Worm (Caenorhabditis elegans) whole organism, mixed stage, embryonic: ENCODE measurements around the gene gst-41.
"Not testable (repeated sequence)": the region's sequence is repeated elsewhere in the genome, so short reads cannot be mapped to it uniquely, and the experiment has no call there.

ENCODE experiments used
- M03D4.4 ChIP-seq: sonication (generic microtip); optimal IDR thresholded peaks from 2 replicates; lab custom pipeline; 2017; ENCODE audit warnings: mild to moderate bottlenecking, missing genetic modification characterization, missing compliant biosample characterization
- bed-3 ChIP-seq: fragments of 200-800 bp; sonication (Bioruptor generic); optimal IDR thresholded peaks from 3 replicates; lab custom pipeline; 2018; ENCODE audit warnings: mild to moderate bottlenecking, missing genetic modification characterization, moderate library complexity, missing compliant biosample characterization
- blmp-1 ChIP-seq: fragments of 150-350 bp; optimal IDR thresholded peaks from 2 replicates; lab custom pipeline; 2014; ENCODE audit warnings: missing biosample characterization, missing genetic modification characterization
- ceh-39 ChIP-seq: fragments of 150-350 bp; optimal IDR thresholded peaks from 2 replicates; lab custom pipeline; 2014; ENCODE audit warnings: missing biosample characterization, missing genetic modification characterization
- ceh-43 ChIP-seq: fragments of 200-800 bp; sonication (Bioruptor generic); optimal IDR thresholded peaks from 2 replicates; lab custom pipeline; 2018; ENCODE audit warnings: mild to moderate bottlenecking, missing genetic modification characterization, moderate library complexity, missing compliant biosample characterization
- ceh-83 ChIP-seq: fragments of 200-800 bp; sonication (Bioruptor generic); optimal IDR thresholded peaks from 2 replicates; lab custom pipeline; 2018; ENCODE audit warnings: mild to moderate bottlenecking, missing genetic modification characterization, missing compliant biosample characterization
- cnd-1 ChIP-seq: fragments of 200-800 bp; sonication (Bioruptor generic); optimal IDR thresholded peaks from 2 replicates; lab custom pipeline; 2018; ENCODE audit warnings: mild to moderate bottlenecking, missing genetic modification characterization, missing compliant biosample characterization
- drap-1 ChIP-seq: fragments of 200-800 bp; sonication (Bioruptor generic); optimal IDR thresholded peaks from 3 replicates; lab custom pipeline; 2018; ENCODE audit warnings: mild to moderate bottlenecking, missing genetic modification characterization, missing compliant biosample characterization
- elt-1 ChIP-seq: sonication (generic microtip); optimal IDR thresholded peaks from 2 replicates; lab custom pipeline; 2017; ENCODE audit warnings: missing genetic modification characterization, mild to moderate bottlenecking, missing compliant biosample characterization, antibody characterized with exemption, moderate library complexity, borderline replicate concordance; ENCODE audit not compliant: insufficient read depth
- elt-3 ChIP-seq: fragments of 150-350 bp; optimal IDR thresholded peaks from 2 replicates; lab custom pipeline; 2014; ENCODE audit warnings: missing biosample characterization, missing genetic modification characterization
- hlh-1 ChIP-seq: fragments of 150-350 bp; optimal IDR thresholded peaks from 2 replicates; lab custom pipeline; 2014; ENCODE audit warnings: missing biosample characterization, missing genetic modification reagents, missing genetic modification characterization
- lin-13 ChIP-seq: fragments of 150-350 bp; optimal IDR thresholded peaks from 2 replicates; lab custom pipeline; 2014; ENCODE audit warnings: missing biosample characterization, missing genetic modification characterization
- lin-32 ChIP-seq: fragments of 200-800 bp; sonication (Bioruptor generic); optimal IDR thresholded peaks from 2 replicates; lab custom pipeline; 2018; ENCODE audit warnings: mild to moderate bottlenecking, missing genetic modification characterization, missing compliant biosample characterization
- lsy-2 ChIP-seq: fragments of 150-350 bp; optimal IDR thresholded peaks from 2 replicates; lab custom pipeline; 2014; ENCODE audit warnings: missing biosample characterization, missing genetic modification characterization
- mab-5 ChIP-seq: fragments of 150-350 bp; optimal IDR thresholded peaks from 2 replicates; lab custom pipeline; 2014; ENCODE audit warnings: missing biosample characterization, missing genetic modification characterization
- mep-1 ChIP-seq: fragments of 150-350 bp; optimal IDR thresholded peaks from 2 replicates; lab custom pipeline; 2017; ENCODE audit warnings: missing biosample characterization, missing genetic modification reagents, missing genetic modification characterization, inconsistent platforms
- mls-2 ChIP-seq: sonication (generic microtip); optimal IDR thresholded peaks from 2 replicates; lab custom pipeline; 2016; ENCODE audit warnings: mild to moderate bottlenecking, missing genetic modification characterization, moderate library complexity, missing compliant biosample characterization
- nhr-12 ChIP-seq: fragments of 150-350 bp; optimal IDR thresholded peaks from 2 replicates; lab custom pipeline; 2014; ENCODE audit warnings: missing biosample characterization, missing genetic modification characterization
- nhr-2 ChIP-seq: fragments of 150-350 bp; optimal IDR thresholded peaks from 2 replicates; lab custom pipeline; 2014; ENCODE audit warnings: missing biosample characterization, missing genetic modification characterization
- nhr-237 ChIP-seq: fragments of 150-350 bp; optimal IDR thresholded peaks from 2 replicates; lab custom pipeline; 2014; ENCODE audit warnings: missing biosample characterization, missing genetic modification characterization
- nhr-28 ChIP-seq: fragments of 150-350 bp; optimal IDR thresholded peaks from 2 replicates; lab custom pipeline; 2014; ENCODE audit warnings: missing biosample characterization, missing genetic modification characterization
- nhr-76 ChIP-seq: sonication (generic microtip); optimal IDR thresholded peaks from 2 replicates; lab custom pipeline; 2017; ENCODE audit warnings: missing biosample characterization, missing genetic modification characterization
- sem-2 ChIP-seq: fragments of 200-800 bp; sonication (Bioruptor generic); optimal IDR thresholded peaks from 2 replicates; lab custom pipeline; 2018; ENCODE audit warnings: mild to moderate bottlenecking, missing genetic modification characterization, missing compliant biosample characterization
- sptf-1 ChIP-seq: sonication (generic microtip); optimal IDR thresholded peaks from 2 replicates; lab custom pipeline; 2017; ENCODE audit warnings: mild to moderate bottlenecking, missing genetic modification characterization, moderate library complexity, missing compliant biosample characterization
- unc-120 ChIP-seq: sonication (generic microtip); optimal IDR thresholded peaks from 2 replicates; lab custom pipeline; 2017; ENCODE audit warnings: missing genetic modification characterization, missing compliant biosample characterization; ENCODE audit not compliant: poor library complexity, severe bottlenecking
- unc-39 ChIP-seq: fragments of 150-350 bp; optimal IDR thresholded peaks from 2 replicates; lab custom pipeline; 2014; ENCODE audit warnings: missing biosample characterization, missing genetic modification characterization
- unc-62 ChIP-seq: fragments of 150-350 bp; optimal IDR thresholded peaks from 2 replicates; lab custom pipeline; 2014; ENCODE audit warnings: missing biosample characterization, missing genetic modification reagents, missing genetic modification characterization
- zip-8 ChIP-seq: fragments of 150-350 bp; optimal IDR thresholded peaks from 2 replicates; lab custom pipeline; 2014; ENCODE audit warnings: missing biosample characterization, missing genetic modification characterization
- ztf-11 ChIP-seq: fragments of 150-350 bp; optimal IDR thresholded peaks from 2 replicates; lab custom pipeline; 2014; ENCODE audit warnings: missing biosample characterization, missing genetic modification characterization

Gene gst-41

DNA sequence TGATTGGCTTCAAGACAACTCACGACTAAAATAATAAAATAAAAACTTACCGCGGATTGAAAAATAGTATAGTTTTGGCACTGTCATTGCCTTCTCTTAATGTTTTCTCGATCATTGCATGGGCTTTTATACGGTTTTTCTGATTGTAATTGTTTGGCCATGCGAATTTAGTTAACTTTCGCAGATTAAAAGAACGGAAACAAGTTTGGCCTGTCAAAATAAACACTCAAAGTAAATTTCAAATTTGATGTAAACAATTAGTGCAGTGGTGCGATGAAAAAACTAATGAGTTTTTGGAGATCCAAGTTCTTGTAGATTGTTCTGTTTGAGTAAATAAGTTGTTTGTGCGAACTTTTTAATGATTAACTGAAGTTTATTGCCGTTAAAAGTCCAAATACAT, at the start of gene gst-41:
gst-41 (minus strand) TSS at position 101 of the 400 bp plus-strand sequence.
- no peak for TF ChIP-seq unc-120 (tag; lab: Kevin White, UChicago)
- no peak for TF ChIP-seq elt-3 (tag; lab: Kevin White, UChicago)
- no peak for TF ChIP-seq drap-1
- TF ChIP-seq nhr-237 (tag; lab: Kevin White, UChicago): no peak
- TF ChIP-seq nhr-76 (tag; lab: Kevin White, UChicago): no peak
- no peak for TF ChIP-seq bed-3 (GFP tag; lab: Kevin White, UChicago)
- no peak for TF ChIP-seq lin-32 (GFP tag; lab: Kevin White, UChicago)
- TF ChIP-seq lin-13 (tag; lab: Kevin White, UChicago): no peak
- no peak for TF ChIP-seq zip-8 (tag; lab: Kevin White, UChicago)
- TF ChIP-seq hlh-1 (tag; lab: Kevin White, UChicago): no peak
- no peak for TF ChIP-seq M03D4.4 (tag; lab: Kevin White, UChicago)
- TF ChIP-seq nhr-12: no peak
- TF ChIP-seq ztf-11 (tag; lab: Kevin White, UChicago): no peak
- TF ChIP-seq unc-39: no peak
- no peak for TF ChIP-seq cnd-1 (tag; lab: Kevin White, UChicago)
- TF ChIP-seq nhr-28 (tag; lab: Kevin White, UChicago): no peak
- TF ChIP-seq mab-5 (tag; lab: Kevin White, UChicago): no peak
- no peak for TF ChIP-seq blmp-1 (tag; lab: Kevin White, UChicago)

DNA sequence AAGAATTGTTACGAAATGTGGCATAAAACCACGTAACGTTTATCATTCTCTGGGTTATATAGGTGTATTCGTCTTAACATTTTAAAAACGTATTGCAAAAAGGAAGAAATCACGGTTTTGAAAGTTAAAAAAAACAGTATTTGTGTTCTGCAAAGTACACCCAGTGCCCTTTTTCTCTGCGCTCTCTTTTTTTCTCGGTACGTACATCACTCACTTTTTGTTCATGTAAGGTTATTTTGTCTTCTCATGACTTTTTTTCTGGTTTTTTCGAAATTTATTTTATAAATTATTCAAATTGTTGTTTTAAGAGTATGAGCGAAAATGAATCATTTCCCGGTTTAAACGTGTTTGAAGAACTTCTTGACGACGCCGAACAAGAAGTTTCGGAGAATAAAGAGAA, 47.9 kb upstream of the gst-41 start, which contains the start of gene F25E5.5:
F25E5.5 (plus strand) TSS at position 301 of the 400 bp plus-strand sequence.
- no peak for TF ChIP-seq elt-1 (tag; lab: Kevin White, UChicago)
- TF ChIP-seq sem-2: no peak
- TF ChIP-seq nhr-237 (tag; lab: Kevin White, UChicago): no peak
- TF ChIP-seq nhr-2 (tag; lab: Kevin White, UChicago): no peak
- no peak for TF ChIP-seq ztf-11 (tag; lab: Kevin White, UChicago)
- no peak for TF ChIP-seq zip-8 (tag; lab: Kevin White, UChicago)
- TF ChIP-seq ceh-43 (GFP tag; lab: Kevin White, UChicago): no peak
- TF ChIP-seq hlh-1 (tag; lab: Kevin White, UChicago): no peak
- no peak for TF ChIP-seq ceh-83
- no peak for TF ChIP-seq sptf-1 (tag; lab: Kevin White, UChicago)

DNA sequence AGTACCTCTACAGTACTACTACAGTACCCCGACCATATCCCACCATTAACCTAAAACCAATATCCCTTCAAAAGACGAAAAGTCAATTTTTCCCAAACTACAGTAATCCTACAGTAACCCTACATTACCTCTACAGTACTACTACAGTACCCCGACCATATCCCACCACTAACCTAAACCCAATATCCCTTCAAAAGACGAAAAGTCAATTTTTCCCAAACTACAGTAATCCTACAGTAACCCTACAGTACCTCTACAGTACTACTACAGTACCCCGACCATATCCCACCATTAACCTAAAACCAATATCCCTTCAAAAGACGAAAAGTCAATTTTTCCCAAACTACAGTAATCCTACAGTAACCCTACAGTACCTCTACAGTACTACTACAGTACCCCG, 45.2 kb upstream of the gst-41 start, which contains the start of gene nhr-141:
nhr-141 (plus strand) TSS at position 331 of the 400 bp plus-strand sequence.
- TF ChIP-seq mab-5 (tag; lab: Kevin White, UChicago); blmp-1 (tag; lab: Kevin White, UChicago); mls-2: not testable (repeated sequence)

DNA sequence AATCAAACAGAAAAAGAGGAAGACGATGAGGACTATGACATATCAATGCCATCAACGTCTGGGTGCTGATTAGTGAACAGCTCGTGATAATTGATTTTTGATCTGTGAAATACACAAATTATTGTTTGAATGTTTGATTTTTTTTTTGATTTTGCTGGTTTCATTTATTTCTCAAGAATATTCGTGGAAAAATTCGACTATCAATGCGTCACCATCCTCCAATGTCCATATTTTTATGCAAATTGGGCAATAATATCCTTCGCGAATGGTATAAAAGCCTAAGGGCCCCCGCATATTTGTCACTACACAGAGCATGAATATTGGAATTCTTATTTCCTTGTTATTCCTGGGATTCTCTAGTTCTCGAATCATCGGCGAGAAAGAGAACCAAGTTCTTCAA, 40.7 kb upstream of the gst-41 start, which contains the start of gene try-13:
try-13 (plus strand) TSS at position 301 of the 400 bp plus-strand sequence.
- TF ChIP-seq lsy-2 (tag; lab: Kevin White, UChicago) (no peak), ceh-39 (tag; lab: Kevin White, UChicago) (no peak), sem-2 (no peak), mep-1 (no peak), ceh-83 (no peak), zip-8 (tag; lab: Kevin White, UChicago) (no peak), lin-13 (tag; lab: Kevin White, UChicago) (no peak), ceh-43 (GFP tag; lab: Kevin White, UChicago) (no peak), elt-1 (tag; lab: Kevin White, UChicago) (no peak), lin-32 (GFP tag; lab: Kevin White, UChicago) (no peak), sptf-1 (tag; lab: Kevin White, UChicago) (no peak)

DNA sequence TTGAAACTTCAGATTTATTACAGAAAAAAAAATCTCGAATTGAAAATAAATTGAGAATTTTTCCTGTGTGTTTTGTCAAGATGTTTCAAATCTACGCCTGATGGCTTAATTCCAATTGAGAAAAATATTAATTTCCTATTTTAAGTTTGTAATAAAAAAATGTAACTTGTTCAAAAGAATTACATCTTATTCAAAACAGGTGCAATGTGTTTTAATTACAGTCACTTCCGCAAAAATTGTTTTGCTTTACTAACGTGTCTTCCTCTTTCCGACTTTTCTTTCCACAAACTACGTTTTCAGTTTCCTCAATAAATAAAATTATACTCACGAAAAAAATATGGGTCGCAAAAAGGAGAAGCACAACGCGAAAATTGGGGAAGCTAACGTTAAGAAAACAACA, 38.9 kb upstream of the gst-41 start, which contains the start of gene F25E5.16:
F25E5.16 (plus strand) TSS at position 301 of the 400 bp plus-strand sequence.
- no peak for TF ChIP-seq nhr-12
- no peak for TF ChIP-seq lsy-2 (tag; lab: Kevin White, UChicago)
- TF ChIP-seq unc-120 (tag; lab: Kevin White, UChicago): no peak
- no peak for TF ChIP-seq unc-62 (GFP tag; lab: Kevin White, UChicago)
- no peak for TF ChIP-seq blmp-1 (tag; lab: Kevin White, UChicago)
- no peak for TF ChIP-seq M03D4.4 (tag; lab: Kevin White, UChicago)
- no peak for TF ChIP-seq lin-13 (tag; lab: Kevin White, UChicago)
- no peak for TF ChIP-seq unc-39
- no peak for TF ChIP-seq cnd-1 (tag; lab: Kevin White, UChicago)
- TF ChIP-seq ceh-39 (tag; lab: Kevin White, UChicago): no peak
